Fruit fly (Drosophila melanogaster): Measurements from ENCODE around the gene ImpL2.

ImpL2 gene

dm6 chr3L:4221226-4221770 is 14.6 kb downstream of the ImpL2 start (continued):
- peak; percentile 35 for TF ChIP-seq BtbVII (GFP tag; optimal IDR thresholded peaks at IDR 0.05)
- TF ChIP-seq CG5180 (GFP tag; optimal IDR thresholded peaks at IDR 0.05), result peak; percentile 14
- peak; percentile 49; the same call in 1 of the 2 replicates for TF ChIP-seq CG9932 (GFP tag; IDR thresholded peaks at IDR 0.05)
- TF ChIP-seq Mes4 (GFP tag; optimal IDR thresholded peaks at IDR 0.05), result no peak
- no peak for TF ChIP-seq Dbx (GFP tag; IDR thresholded peaks at IDR 0.05)
- no peak for TF ChIP-seq Hr39 (optimal IDR thresholded peaks at IDR 0.05)
- TF ChIP-seq so (GFP tag; IDR thresholded peaks at IDR 0.05), result 0 out of 3 replicates have a peak, but pooled peaks have one; percentile 41
- TF ChIP-seq Nf-YC (tag; optimal IDR thresholded peaks at IDR 0.05), result peak; percentile 34
- TF ChIP-seq zfh2 (GFP tag; optimal IDR thresholded peaks at IDR 0.05), result no peak
- TF ChIP-seq CG12769 (tag; optimal IDR thresholded peaks at IDR 0.05), result peak; percentile 95
- TF ChIP-seq z (GFP tag; IDR thresholded peaks at IDR 0.05), result 0 out of 3 replicates have a peak, but pooled peaks have one; percentile 28
- no peak for TF ChIP-seq pfk (GFP tag; optimal IDR thresholded peaks at IDR 0.05)
- TF ChIP-seq Hr78 (GFP tag; optimal IDR thresholded peaks at IDR 0.05), result peak in 1 of 2 experiments; percentile 82
- no peak for TF ChIP-seq Ada2b (GFP tag; IDR thresholded peaks at IDR 0.05)
- TF ChIP-seq B-H2 (GFP tag; optimal IDR thresholded peaks at IDR 0.05), result peak; percentile 40
- TF ChIP-seq trh (GFP tag; optimal IDR thresholded peaks at IDR 0.05), result no peak
- no peak for TF ChIP-seq bowl (GFP tag; IDR thresholded peaks at IDR 0.05)
- TF ChIP-seq ems (GFP tag; optimal IDR thresholded peaks at IDR 0.05), result no peak
- TF ChIP-seq tna (GFP tag; IDR thresholded peaks at IDR 0.05; ENCODE audit: partially characterized antibody), result 0 out of 2 replicates have a peak, but pooled peaks have one; percentile 7
- TF ChIP-seq CG4730 (GFP tag; IDR thresholded peaks at IDR 0.05), result no peak
- peak; percentile 19; the same call in 1 of the 2 replicates for TF ChIP-seq Ptx1 (GFP tag; IDR thresholded peaks at IDR 0.05)
- TF ChIP-seq CG9437 (GFP tag; optimal IDR thresholded peaks at IDR 0.05), result no peak
- peak; percentile 97 for TF ChIP-seq CG10543 (GFP tag; optimal IDR thresholded peaks at IDR 0.05)
- TF ChIP-seq shn (GFP tag; optimal IDR thresholded peaks at IDR 0.05), result no peak
- peak; percentile 21 for TF ChIP-seq CG15269 (tag; optimal IDR thresholded peaks at IDR 0.05)
- no peak for TF ChIP-seq CG13624 (GFP tag; optimal IDR thresholded peaks at IDR 0.05)
- no peak for TF ChIP-seq trem (tag; optimal IDR thresholded peaks at IDR 0.05)
- no peak for TF ChIP-seq CG17328 (GFP tag; IDR thresholded peaks at IDR 0.05)
- no peak for TF ChIP-seq CG11093 (GFP tag; IDR thresholded peaks at IDR 0.05)
- no peak for TF ChIP-seq CG15011 (GFP tag; optimal IDR thresholded peaks at IDR 0.05)
- no peak for TF ChIP-seq CG12744 (GFP tag; optimal IDR thresholded peaks at IDR 0.05)
- no peak for TF ChIP-seq pita (GFP tag; optimal IDR thresholded peaks at IDR 0.05)
- TF ChIP-seq Sry-δ (GFP tag; optimal IDR thresholded peaks at IDR 0.05), result no peak
- peak; percentile 38; the same call in 1 of the 2 replicates for TF ChIP-seq Drgx (GFP tag; IDR thresholded peaks at IDR 0.05)
- no peak for TF ChIP-seq CG31365 (tag; optimal IDR thresholded peaks at IDR 0.05)
- TF ChIP-seq lilli (GFP tag; optimal IDR thresholded peaks at IDR 0.05), result no peak
- no peak for TF ChIP-seq Xbp1 (GFP tag; optimal IDR thresholded peaks at IDR 0.05)
- no peak for TF ChIP-seq NK7.1 (GFP tag; optimal IDR thresholded peaks at IDR 0.05)
- TF ChIP-seq Sox100B (GFP tag; optimal IDR thresholded peaks at IDR 0.05), result no peak
- TF ChIP-seq zfh1 (GFP tag; IDR thresholded peaks at IDR 0.05), result no peak
- TF ChIP-seq CG8765 (GFP tag; IDR thresholded peaks at IDR 0.05), result no peak
- TF ChIP-seq wek (GFP tag; optimal IDR thresholded peaks at IDR 0.05), result no peak
- no peak for TF ChIP-seq Lim3 (GFP tag; IDR thresholded peaks at IDR 0.05)

Data from whole organism, embryonic.